Worm (Caenorhabditis elegans): ENCODE data around the gene K11D12.12.

Gene K11D12.12

DNA sequence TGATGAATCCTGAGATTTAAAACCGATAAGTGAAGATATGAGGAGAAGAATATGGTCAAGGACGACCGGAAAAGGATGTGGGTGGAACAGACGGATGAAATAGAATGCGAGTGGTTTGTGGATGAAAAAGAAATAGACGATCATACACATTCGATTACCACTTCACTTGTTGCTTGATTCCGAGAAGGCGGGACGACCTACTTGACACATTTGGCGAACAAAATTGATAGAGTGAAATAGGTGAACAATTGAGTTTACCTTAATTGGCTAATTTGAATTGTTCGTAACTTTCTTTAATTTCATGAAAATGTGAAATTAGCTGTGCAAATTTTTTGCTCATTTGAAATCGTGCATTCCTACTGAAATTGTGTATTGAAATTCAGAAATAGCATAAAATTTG lies 20.0 kb downstream of the K11D12.12 start, which contains the start of gene Y58A7A.2:
TSS of gene Y58A7A.2 (minus strand) at position 101 of the 400 bp plus-strand sequence.
- TF ChIP-seq hlh-1 (tag; optimal IDR thresholded peaks at IDR 0.05) (no peak), mab-5 (tag; optimal IDR thresholded peaks at IDR 0.05) (no peak), lin-32 (GFP tag; optimal IDR thresholded peaks at IDR 0.05) (no peak), nhr-28 (tag; optimal IDR thresholded peaks at IDR 0.05) (no peak), ceh-39 (tag; optimal IDR thresholded peaks at IDR 0.05) (no peak), zip-8 (tag; optimal IDR thresholded peaks at IDR 0.05) (no peak), mls-2 (tag; optimal IDR thresholded peaks at IDR 0.05) (no peak), mep-1 (tag; optimal IDR thresholded peaks at IDR 0.05) (no peak), snpc-4 (tag; optimal IDR thresholded peaks at IDR 0.05) (no peak), ham-2 (GFP tag; optimal IDR thresholded peaks at IDR 0.05) (no peak), unc-62 (GFP tag; optimal IDR thresholded peaks at IDR 0.05) (no peak), ces-1 (GFP tag; optimal IDR thresholded peaks at IDR 0.05) (no peak), tbx-8 (GFP tag; optimal IDR thresholded peaks at IDR 0.05) (no peak), bed-3 (GFP tag; optimal IDR thresholded peaks at IDR 0.05) (no peak)

DNA sequence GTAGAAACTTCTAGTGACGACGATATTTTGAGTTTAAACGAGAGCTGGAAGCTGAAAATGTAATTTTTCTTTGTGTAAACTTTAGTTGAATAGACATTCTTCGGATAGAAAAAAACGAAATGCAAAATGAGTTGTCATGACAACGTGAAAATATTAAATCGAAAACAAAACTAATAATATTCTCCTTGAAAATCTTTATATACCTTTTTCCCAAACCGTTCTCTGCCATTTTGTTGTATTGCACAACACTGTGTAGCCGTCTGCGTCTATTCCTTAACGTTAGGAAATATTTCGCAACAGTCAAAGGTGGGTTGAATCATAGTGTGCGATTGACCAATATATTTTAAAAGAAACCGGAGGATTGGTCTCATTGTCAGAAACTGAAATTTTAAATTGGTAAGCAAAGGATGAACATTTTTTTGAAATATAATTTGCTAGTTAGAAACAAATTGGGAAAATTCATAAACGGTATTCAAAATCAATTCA lies 28.8 kb downstream of the K11D12.12 start, which contains the start of gene Y58A7A.3:
TSS of gene Y58A7A.3 (minus strand) at position 51 of the 486 bp plus-strand sequence.
- TF ChIP-seq blmp-1 (tag; optimal IDR thresholded peaks at IDR 0.05) (no peak), elt-3 (tag; optimal IDR thresholded peaks at IDR 0.05) (peak; percentile 86), tbx-8 (GFP tag; optimal IDR thresholded peaks at IDR 0.05) (no peak), nhr-76 (tag; optimal IDR thresholded peaks at IDR 0.05) (no peak), ceh-83 (GFP tag; optimal IDR thresholded peaks at IDR 0.05) (no peak), mls-2 (tag; optimal IDR thresholded peaks at IDR 0.05) (no peak), zip-8 (tag; optimal IDR thresholded peaks at IDR 0.05) (peak; percentile 1), M03D4.4 (tag; optimal IDR thresholded peaks at IDR 0.05) (no peak)

DNA sequence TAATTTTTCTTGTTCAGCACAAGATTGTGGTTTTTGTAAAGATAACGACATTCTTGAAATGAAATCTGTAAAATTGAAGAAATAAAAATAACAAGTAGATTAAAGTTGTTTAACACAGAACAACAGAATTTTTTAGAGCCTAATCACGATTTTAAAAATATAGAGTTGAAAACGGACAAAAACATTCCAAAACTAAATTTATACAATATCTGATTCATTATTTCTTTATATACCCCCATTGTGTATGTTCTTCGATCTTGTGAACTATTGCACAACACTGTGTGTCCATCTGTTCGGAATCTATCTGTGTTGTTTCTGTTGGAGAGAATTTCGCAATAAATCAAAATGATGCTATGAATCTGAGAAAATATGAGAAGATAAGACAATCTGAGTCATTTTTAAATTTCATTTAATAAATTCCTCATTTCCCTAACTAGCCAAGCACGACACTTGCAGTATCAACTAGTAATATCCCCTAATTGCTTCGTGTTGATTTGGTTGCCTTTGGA lies 33.0 kb downstream of the K11D12.12 start, which contains the start of gene Y58A7A.4:
TSS of gene Y58A7A.4 (minus strand) at position 51 of the 509 bp plus-strand sequence.
- no peak for TF ChIP-seq tbx-8 (GFP tag; optimal IDR thresholded peaks at IDR 0.05)
- no peak for TF ChIP-seq unc-39 (tag; optimal IDR thresholded peaks at IDR 0.05)
- no peak for TF ChIP-seq flh-1 (GFP tag; optimal IDR thresholded peaks at IDR 0.05)
- TF ChIP-seq sem-2 (GFP tag; optimal IDR thresholded peaks at IDR 0.05): no peak
- TF ChIP-seq ceh-83 (GFP tag; optimal IDR thresholded peaks at IDR 0.05): no peak
- TF ChIP-seq lin-13 (tag; optimal IDR thresholded peaks at IDR 0.05): no peak

DNA sequence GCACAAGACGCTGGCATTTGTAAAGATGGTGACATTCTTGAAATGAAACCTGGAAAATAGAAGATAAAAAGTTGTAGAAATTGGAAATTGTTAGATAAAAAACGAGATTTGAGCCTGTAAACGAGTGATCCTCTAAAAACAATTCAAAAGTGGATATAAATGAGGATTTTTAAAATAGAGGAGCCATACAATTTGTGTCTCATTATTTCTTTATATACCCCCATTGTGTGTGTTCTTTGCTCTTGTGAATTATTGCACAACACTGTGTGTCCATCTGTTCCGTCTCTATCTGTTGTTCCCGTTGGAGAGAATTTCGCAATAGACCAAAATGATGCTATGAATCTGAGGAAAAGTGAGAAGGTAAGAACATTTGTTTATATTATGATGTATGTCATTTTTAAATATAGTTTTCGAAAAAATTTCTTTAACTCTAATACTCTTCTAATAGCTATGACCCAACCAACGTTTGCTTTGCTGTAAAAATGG lies 34.9 kb downstream of the K11D12.12 start, which contains the start of gene Y58A7A.5:
TSS of gene Y58A7A.5 (minus strand) at position 51 of the 486 bp plus-strand sequence.
- TF ChIP-seq pha-4 (tag; optimal IDR thresholded peaks at IDR 0.05) (no peak), zip-8 (tag; optimal IDR thresholded peaks at IDR 0.05) (peak; percentile 15)

ce11 chrV:5088311-5088710 lies 36.2 kb downstream of the K11D12.12 start:
- TF ChIP-seq nhr-12 (tag; optimal IDR thresholded peaks at IDR 0.05) (no peak), nhr-237 (tag; optimal IDR thresholded peaks at IDR 0.05) (no peak), ces-1 (GFP tag; optimal IDR thresholded peaks at IDR 0.05) (no peak), zip-8 (tag; optimal IDR thresholded peaks at IDR 0.05) (no peak), drap-1 (GFP tag; optimal IDR thresholded peaks at IDR 0.05) (no peak), mab-5 (tag; optimal IDR thresholded peaks at IDR 0.05) (no peak), elt-3 (tag; optimal IDR thresholded peaks at IDR 0.05) (no peak), blmp-1 (tag; optimal IDR thresholded peaks at IDR 0.05) (no peak), nhr-28 (tag; optimal IDR thresholded peaks at IDR 0.05) (no peak), flh-1 (GFP tag; optimal IDR thresholded peaks at IDR 0.05) (no peak), mls-2 (tag; optimal IDR thresholded peaks at IDR 0.05) (no peak), M03D4.4 (tag; optimal IDR thresholded peaks at IDR 0.05) (no peak), unc-39 (tag; optimal IDR thresholded peaks at IDR 0.05) (no peak), sptf-1 (tag; optimal IDR thresholded peaks at IDR 0.05) (no peak)

DNA sequence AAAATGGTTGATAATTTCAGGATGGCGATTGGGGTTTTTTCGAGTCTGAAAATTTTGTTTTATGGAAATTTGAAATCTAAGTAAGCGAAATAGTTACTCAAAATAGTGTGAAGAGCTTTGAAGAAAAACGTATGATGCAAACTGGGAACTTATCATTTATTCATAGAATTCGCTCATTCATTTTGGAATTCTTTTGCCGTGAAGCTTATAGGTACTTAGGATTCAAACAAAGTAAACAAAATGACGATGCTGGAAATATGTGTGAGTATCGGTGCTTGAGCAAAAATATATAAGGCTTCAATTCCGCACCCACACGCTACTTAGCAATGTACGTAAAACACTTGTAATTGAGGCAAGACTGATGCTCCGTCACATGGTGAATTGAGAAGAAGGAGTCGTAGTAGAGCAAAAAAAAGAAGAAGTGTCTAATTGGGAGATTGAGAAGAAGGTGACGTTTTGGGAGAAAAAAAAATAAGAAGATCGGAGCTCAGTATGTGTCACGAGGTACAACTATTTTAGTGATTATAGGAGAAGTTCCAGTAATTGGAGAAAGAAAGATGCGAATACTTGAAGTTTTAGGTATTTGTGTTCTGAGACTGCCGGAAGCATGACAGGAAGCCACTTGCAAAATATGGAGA lies 37.6 kb downstream of the K11D12.12 start, which contains the start of gene glb-32:
TSS of gene glb-32 (minus strand) at position 51 of the 638 bp plus-strand sequence.
- TF ChIP-seq zip-8 (tag; optimal IDR thresholded peaks at IDR 0.05): no peak
- no peak for TF ChIP-seq ztf-11 (tag; optimal IDR thresholded peaks at IDR 0.05)
- no peak for TF ChIP-seq ces-1 (GFP tag; optimal IDR thresholded peaks at IDR 0.05)
- no peak for TF ChIP-seq lsy-2 (tag; optimal IDR thresholded peaks at IDR 0.05)
- no peak for TF ChIP-seq unc-120 (tag; optimal IDR thresholded peaks at IDR 0.05; ENCODE audit: poor library complexity, severe bottlenecking)
- no peak for TF ChIP-seq mls-2 (tag; optimal IDR thresholded peaks at IDR 0.05)
- no peak for TF ChIP-seq nhr-237 (tag; optimal IDR thresholded peaks at IDR 0.05)
- TF ChIP-seq elt-1 (tag; optimal IDR thresholded peaks at IDR 0.05; ENCODE audit: borderline replicate concordance, insufficient read depth): no peak
- TF ChIP-seq flh-1 (GFP tag; optimal IDR thresholded peaks at IDR 0.05): no peak
- no peak for TF ChIP-seq mab-5 (tag; optimal IDR thresholded peaks at IDR 0.05)

Data from whole organism, mixed stage, embryonic.